Fruit fly (Drosophila melanogaster) whole organism, wandering third instar larva: ENCODE measurements around the gene nAChRalpha7.

ENCODE experiments used
- CG32264 ChIP-seq: fragments of 200-800 bp; sonication (Bioruptor generic); optimal IDR thresholded peaks from 2 replicates; lab custom pipeline; 2016; ENCODE audit warnings: missing biosample characterization, missing genetic modification characterization
- CG9705 ChIP-seq: fragments of 200-800 bp; sonication (Bioruptor generic); optimal IDR thresholded peaks from 2 replicates; lab custom pipeline; 2018; ENCODE audit warnings: missing biosample characterization, mild to moderate bottlenecking, missing genetic modification characterization
- CrebA ChIP-seq: fragments of 200-800 bp; sonication (Bioruptor generic); optimal IDR thresholded peaks from 2 replicates; lab custom pipeline; 2016; ENCODE audit warnings: missing biosample characterization, mild to moderate bottlenecking, missing genetic modification characterization, borderline replicate concordance
- Dfd ChIP-seq: fragments of >200 bp; optimal IDR thresholded peaks from 2 replicates; lab custom pipeline; 2017; ENCODE audit warnings: missing biosample characterization, missing genetic modification characterization
- Dif ChIP-seq: fragments of 200-275, 200-300 bp; sonication (Bioruptor generic); optimal IDR thresholded peaks from 2 replicates; lab custom pipeline; 2018; ENCODE audit warnings: missing biosample characterization, missing genetic modification characterization; ENCODE audit not compliant: partially characterized antibody
- GATAd ChIP-seq: sonication (Bioruptor generic); optimal IDR thresholded peaks from 2 replicates; lab custom pipeline; 2016; ENCODE audit warnings: missing biosample characterization, missing genetic modification characterization
- HLH106 ChIP-seq: fragments of 200-800 bp; optimal IDR thresholded peaks from 3 replicates; lab custom pipeline; 2019; ENCODE audit warnings: missing biosample characterization, mild to moderate bottlenecking, missing genetic modification characterization, moderate library complexity
- Hnf4 ChIP-seq: fragments of 200-800 bp; sonication (Bioruptor generic); optimal IDR thresholded peaks from 2 replicates; lab custom pipeline; 2016; ENCODE audit warnings: missing biosample characterization, mild to moderate bottlenecking, missing genetic modification characterization
- Hr78 ChIP-seq: fragments of >200 bp; optimal IDR thresholded peaks from 2 replicates; lab custom pipeline; 2017; ENCODE audit warnings: missing biosample characterization, missing genetic modification characterization
- Hr83 ChIP-seq: fragments of 200-300 bp; sonication (Bioruptor generic); optimal IDR thresholded peaks from 2 replicates; lab custom pipeline; 2016; ENCODE audit warnings: missing biosample characterization, mild to moderate bottlenecking, missing genetic modification characterization, moderate library complexity; ENCODE audit not compliant: poor library complexity, severe bottlenecking
- Jra ChIP-seq: sonication (Bioruptor generic); optimal IDR thresholded peaks from 2 replicates; lab custom pipeline; 2016; ENCODE audit warnings: missing biosample characterization, missing genetic modification characterization
- Mio ChIP-seq: sonication (Bioruptor generic); optimal IDR thresholded peaks from 2 replicates; lab custom pipeline; 2016; ENCODE audit warnings: missing biosample characterization, missing genetic modification characterization
- Myc ChIP-seq: fragments of >200 bp; optimal IDR thresholded peaks from 2 replicates; lab custom pipeline; 2017
- N ChIP-seq: fragments of >200 bp; optimal IDR thresholded peaks from 2 replicates; lab custom pipeline; 2018; ENCODE audit warnings: missing biosample characterization, missing external identifiers, missing genetic modification characterization
- OdsH ChIP-seq: fragments of 200-800 bp; sonication (Bioruptor generic); optimal IDR thresholded peaks from 2 replicates; lab custom pipeline; 2016; ENCODE audit warnings: missing biosample characterization, mild to moderate bottlenecking, missing genetic modification characterization
- Rel ChIP-seq, 2 experiments: fragments of 200-800 bp; sonication (Bioruptor generic) in 1 of 2; optimal IDR thresholded peaks; 2 replicates in 1 of 2; 3 replicates in 1 of 2; lab custom pipeline; 2016 to 2019; ENCODE audit warnings: mild to moderate bottlenecking in 2 of 2, missing biosample characterization in 2 of 2, missing genetic modification characterization in 2 of 2, moderate library complexity in 1 of 2
- Vsx2 ChIP-seq: fragments of 200-300, 225-300 bp; sonication (Bioruptor generic); optimal IDR thresholded peaks from 2 replicates; lab custom pipeline; 2018; ENCODE audit warnings: missing biosample characterization, missing genetic modification characterization; ENCODE audit not compliant: partially characterized antibody
- br ChIP-seq: fragments of 200-800 bp; sonication (Bioruptor generic); optimal IDR thresholded peaks from 2 replicates; lab custom pipeline; 2016; ENCODE audit warnings: missing biosample characterization, missing genetic modification characterization
- brk ChIP-seq: fragments of 200-800 bp; sonication (Bioruptor generic); optimal IDR thresholded peaks from 2 replicates; lab custom pipeline; 2016; ENCODE audit warnings: missing biosample characterization, mild to moderate bottlenecking, missing genetic modification characterization
- dl ChIP-seq, 2 experiments: fragments of 175-275, 200-275 bp in 1 of 2; fragments of 200-275 bp in 1 of 2; sonication (Bioruptor generic); optimal IDR thresholded peaks; lab custom pipeline; 2018; ENCODE audit warnings: mild to moderate bottlenecking in 2 of 2, missing biosample characterization in 2 of 2, missing genetic modification characterization in 2 of 2, moderate library complexity in 2 of 2; ENCODE audit not compliant: partially characterized antibody in 2 of 2, insufficient read depth in 1 of 2
- dmrt93B ChIP-seq: fragments of 200-800 bp; sonication (Bioruptor generic); optimal IDR thresholded peaks from 2 replicates; lab custom pipeline; 2018; ENCODE audit warnings: missing biosample characterization, mild to moderate bottlenecking, missing genetic modification characterization
- ey ChIP-seq: fragments of 200-800 bp; sonication (Bioruptor generic); optimal IDR thresholded peaks from 2 replicates; lab custom pipeline; 2016; ENCODE audit warnings: missing biosample characterization, missing genetic modification characterization
- foxo ChIP-seq, 2 experiments: fragments of 200-800 bp; sonication (Bioruptor generic); optimal IDR thresholded peaks; 2 replicates in 1 of 2; 3 replicates in 1 of 2; lab custom pipeline; 2016 to 2017; ENCODE audit warnings: missing biosample characterization in 2 of 2, missing genetic modification characterization in 2 of 2
- fru ChIP-seq: fragments of 200-800 bp; sonication (Bioruptor generic); optimal IDR thresholded peaks from 3 replicates; lab custom pipeline; 2016; ENCODE audit warnings: missing biosample characterization, mild to moderate bottlenecking, missing genetic modification characterization
- jim ChIP-seq: fragments of 175-275, 200-325 bp; sonication (Bioruptor generic); optimal IDR thresholded peaks from 2 replicates; lab custom pipeline; 2016; ENCODE audit warnings: missing biosample characterization, mild to moderate bottlenecking, missing genetic modification characterization
- lola ChIP-seq: fragments of >200 bp; optimal IDR thresholded peaks from 2 replicates; lab custom pipeline; 2017; ENCODE audit warnings: missing biosample characterization, missing genetic modification characterization
- psq ChIP-seq: fragments of 200-800 bp; sonication (Bioruptor generic); optimal IDR thresholded peaks from 3 replicates; lab custom pipeline; 2017; ENCODE audit warnings: missing biosample characterization, mild to moderate bottlenecking, missing genetic modification characterization, moderate library complexity
- rgr ChIP-seq: fragments of 200-800 bp; sonication (Bioruptor generic); optimal IDR thresholded peaks from 3 replicates; lab custom pipeline; 2016; ENCODE audit warnings: missing biosample characterization, mild to moderate bottlenecking, missing genetic modification characterization
- sage ChIP-seq: fragments of 200-800 bp; sonication (Bioruptor generic); optimal IDR thresholded peaks from 2 replicates; lab custom pipeline; 2016; ENCODE audit warnings: missing biosample characterization, mild to moderate bottlenecking, missing genetic modification characterization
- sv ChIP-seq: fragments of 200-800 bp; sonication (Bioruptor generic); optimal IDR thresholded peaks from 3 replicates; lab custom pipeline; 2016; ENCODE audit warnings: missing biosample characterization, missing genetic modification characterization
- tai ChIP-seq: sonication (Bioruptor generic); optimal IDR thresholded peaks from 2 replicates; lab custom pipeline; 2016; ENCODE audit warnings: missing biosample characterization, missing genetic modification characterization
- woc ChIP-seq: sonication (Bioruptor generic); optimal IDR thresholded peaks from 2 replicates; lab custom pipeline; 2016; ENCODE audit warnings: missing biosample characterization, mild to moderate bottlenecking, missing genetic modification characterization

The nAChRalpha7 gene

DNA sequence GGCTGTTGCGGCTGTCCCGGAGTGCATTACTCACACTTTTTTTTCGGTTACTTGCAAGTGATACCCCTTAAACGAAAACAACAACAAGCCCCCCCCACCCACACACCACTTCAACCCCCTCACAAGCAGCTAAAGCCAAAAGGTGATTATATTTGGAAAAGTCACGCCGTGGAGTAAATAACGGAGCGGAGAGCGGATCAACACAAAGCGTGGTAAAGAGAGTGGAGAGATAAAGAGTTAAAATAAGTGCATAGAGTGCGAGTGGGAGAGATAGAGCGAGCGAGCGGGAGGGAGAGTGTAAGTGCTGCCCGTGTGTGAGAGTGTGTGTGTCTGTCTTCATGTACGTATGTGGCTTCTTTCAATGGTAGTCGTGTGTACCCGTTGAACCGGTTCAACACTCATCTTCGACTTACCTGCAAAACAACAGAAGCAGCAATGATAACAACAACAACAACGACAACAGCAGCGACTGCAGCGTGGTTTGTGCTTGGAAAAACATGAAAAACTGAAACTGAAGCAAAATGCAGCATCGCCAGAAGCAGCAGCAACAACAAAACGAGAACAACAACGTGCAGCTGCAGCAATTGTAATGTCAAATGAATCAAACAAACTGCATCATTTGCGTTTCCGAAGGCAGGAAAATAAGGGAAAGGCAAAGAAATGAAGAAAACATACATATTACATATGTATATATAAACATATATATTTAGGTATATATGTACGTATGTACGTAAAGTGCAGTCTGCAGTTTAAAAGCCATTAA lies 5.4 kb upstream of the nAChRalpha7 start (continued):
- TF ChIP-seq Dfd (GFP tag; lab: Kevin White, UChicago), result no peak

dm6 chrX:19352830-19353441 lies 4.7 kb upstream of the nAChRalpha7 start, which contains the start of gene kek5:
Gene kek5 (plus strand): TSS chrX:19353181.
- TF ChIP-seq foxo (GFP tag; optimal IDR thresholded peaks at IDR 0.05; lab: Kevin White, UChicago) (peak in 1 of 2 experiments; percentile 10), psq (GFP tag; lab: Kevin White, UChicago) (peak; percentile 60), Jra (GFP tag; lab: Kevin White, UChicago) (no peak), OdsH (GFP tag; lab: Kevin White, UChicago) (peak; percentile 21), Mio (GFP tag; lab: Kevin White, UChicago) (no peak), lola (no peak), fru (peak; percentile 30), jim (GFP tag; lab: Kevin White, UChicago) (no peak), dmrt93B (no peak), ey (GFP tag; lab: Kevin White, UChicago) (peak; percentile 20), Hnf4 (GFP tag; lab: Kevin White, UChicago) (peak; percentile 32), HLH106 (tag; lab: Kevin White, UChicago) (no peak), CG32264 (GFP tag; lab: Kevin White, UChicago) (no peak), brk (peak; percentile 52), N (no peak), Myc (lab: Kevin White, UChicago) (no peak), Vsx2 (GFP tag; lab: Kevin White, UChicago) (no peak), CrebA (peak; percentile 53), rgr (peak; percentile 29), tai (peak; percentile 30), GATAd (no peak), sv (no peak), sage (GFP tag; lab: Kevin White, UChicago) (peak; percentile 48)
- TF ChIP-seq, all 38 proteins: peak for 11

dm6 chrX:19348835-19349466 lies 704 bp upstream of the nAChRalpha7 start:
- TF ChIP-seq br (GFP tag; lab: Kevin White, UChicago), result no peak
- no peak for TF ChIP-seq woc (GFP tag; lab: Kevin White, UChicago)
- TF ChIP-seq Hr83, result no peak
- TF ChIP-seq Rel (GFP tag; optimal IDR thresholded peaks at IDR 0.05; lab: Kevin White, UChicago), result no peak
- TF ChIP-seq Rel (tag; optimal IDR thresholded peaks at IDR 0.05; lab: Kevin White, UChicago), result no peak
- TF ChIP-seq CrebA, result peak; percentile 18
- no peak for TF ChIP-seq Jra (GFP tag; lab: Kevin White, UChicago)
- no peak for TF ChIP-seq Dfd (GFP tag; lab: Kevin White, UChicago)
- TF ChIP-seq brk, result peak; percentile 40
- TF ChIP-seq CG9705, result no peak
- TF ChIP-seq dl (GFP tag; optimal IDR thresholded peaks at IDR 0.05; lab: Kevin White, UChicago; ENCODE audit: insufficient read depth in 1 of 2, partially characterized antibody in 2 of 2), result no peak
- peak; percentile 10 for TF ChIP-seq ey (GFP tag; lab: Kevin White, UChicago)
- peak; percentile 33 for TF ChIP-seq sage (GFP tag; lab: Kevin White, UChicago)
- TF ChIP-seq Myc (lab: Kevin White, UChicago), result peak; percentile 25
- no peak for TF ChIP-seq Dif (GFP tag; lab: Kevin White, UChicago)
- TF ChIP-seq CG32264 (GFP tag; lab: Kevin White, UChicago), result no peak
- TF ChIP-seq OdsH (GFP tag; lab: Kevin White, UChicago), result peak; percentile 20
- TF ChIP-seq psq (GFP tag; lab: Kevin White, UChicago), result peak; percentile 16
- TF ChIP-seq N, result no peak
- no peak for TF ChIP-seq Hr78 (GFP tag; lab: Kevin White, UChicago)
- peak; percentile 11 for TF ChIP-seq rgr
- TF ChIP-seq Hnf4 (GFP tag; lab: Kevin White, UChicago), result peak; percentile 1
